3 worm cellular contexts compared by ENCODE assay signal in the genomic region with DNA sequence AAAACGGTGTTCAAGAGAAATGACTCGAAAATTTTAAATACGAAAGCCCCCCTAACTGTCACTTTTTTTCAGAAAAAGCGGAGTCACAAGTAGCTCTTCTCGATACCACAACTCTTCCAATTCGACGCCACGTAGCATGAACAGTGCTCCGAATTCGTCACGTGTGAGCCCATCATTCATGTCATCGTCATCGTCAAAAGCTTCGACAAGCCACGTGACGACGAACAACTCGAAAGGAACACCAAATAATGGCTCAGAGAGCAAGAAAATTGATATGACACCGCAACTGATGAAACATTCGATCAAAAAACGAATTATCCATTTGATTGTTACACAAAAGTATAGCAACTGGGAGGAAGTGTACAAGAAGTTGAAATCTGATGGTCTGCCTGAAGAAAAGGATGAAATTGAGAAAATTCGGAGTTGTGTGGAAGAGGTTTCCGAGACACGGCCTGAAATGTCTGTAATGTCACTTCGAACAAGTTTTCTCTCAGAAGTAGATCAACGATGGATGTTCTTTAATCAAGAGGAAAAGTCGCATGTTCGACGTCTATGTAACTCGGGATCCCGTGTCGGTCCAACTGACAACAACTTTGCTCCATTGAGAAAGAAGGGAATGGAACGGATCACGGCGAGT.
TF ChIP-seq lines count a peak whose summit lies in the region.

No protein-coding gene starts in this region.

TF ChIP-seq in whole organism, L2 larva, 48 proteins besides CTCF, POLR2A, EP300 and RAD21:
- TF ChIP-seq lin-39 (tag; optimal IDR thresholded peaks at IDR 0.05; lab: Kevin White, UChicago), result no peak
- TF ChIP-seq ama-1 (optimal IDR thresholded peaks at IDR 0.05; lab: Kevin White, UChicago), result peak; percentile 7

TF ChIP-seq in whole organism, L4 larva, 104 proteins besides CTCF, POLR2A, EP300 and RAD21:
- no peak for TF ChIP-seq daf-16 (GFP tag; optimal IDR thresholded peaks at IDR 0.05; lab: Kevin White, UChicago)
- TF ChIP-seq daf-16 (tag; optimal IDR thresholded peaks at IDR 0.05; lab: Kevin White, UChicago), result no peak
- TF ChIP-seq tag-97 (GFP tag; IDR thresholded peaks at IDR 0.05; lab: Robert Waterston, UW), result no peak
- TF ChIP-seq snpc-4 (tag; optimal IDR thresholded peaks at IDR 0.05; lab: Kevin White, UChicago), result no peak
- no peak for TF ChIP-seq dpl-1 (GFP tag; optimal IDR thresholded peaks at IDR 0.05; lab: Kevin White, UChicago)
- peak in 1 of 2 experiments; percentile 95 for TF ChIP-seq unc-62 (GFP tag; optimal IDR thresholded peaks at IDR 0.05 in 1 of 2; lab: Kevin White, UChicago)
- no peak for TF ChIP-seq unc-62 (tag; optimal IDR thresholded peaks at IDR 0.05; lab: Kevin White, UChicago)
- TF ChIP-seq zfp-3 (GFP tag; conservative IDR thresholded peaks at IDR 0.05; lab: Robert Waterston, UW), result 0 out of 2 replicates have a peak, but pooled peaks have one; percentile 15
- no peak for TF ChIP-seq set-16 (GFP tag; IDR thresholded peaks at IDR 0.05; lab: Robert Waterston, UW)
- TF ChIP-seq F26F4.8 (GFP tag; conservative IDR thresholded peaks at IDR 0.05; lab: Robert Waterston, UW), result no peak
- TF ChIP-seq dmd-6 (GFP tag; IDR thresholded peaks at IDR 0.05; lab: Robert Waterston, UW), result no peak
- TF ChIP-seq attf-4 (tag; optimal IDR thresholded peaks at IDR 0.05; lab: Kevin White, UChicago), result no peak
- TF ChIP-seq lin-1 (GFP tag; IDR thresholded peaks at IDR 0.05; lab: Robert Waterston, UW), result no peak
- TF ChIP-seq zip-2 (tag; optimal IDR thresholded peaks at IDR 0.05; lab: Kevin White, UChicago), result no peak
- TF ChIP-seq hmg-1.1 (GFP tag; IDR thresholded peaks at IDR 0.05; lab: Robert Waterston, UW), result no peak
- TF ChIP-seq cey-2 (tag; optimal IDR thresholded peaks at IDR 0.05; lab: Kevin White, UChicago; ENCODE audit: borderline replicate concordance, insufficient read depth), result no peak
- no peak for TF ChIP-seq nhr-102 (tag; optimal IDR thresholded peaks at IDR 0.05; lab: Kevin White, UChicago)
- TF ChIP-seq ama-1 (optimal IDR thresholded peaks at IDR 0.05; lab: Kevin White, UChicago), result peak; percentile 1
- no peak for TF ChIP-seq egl-27 (tag; optimal IDR thresholded peaks at IDR 0.05; lab: Kevin White, UChicago)
- no peak for TF ChIP-seq ztf-11 (tag; optimal IDR thresholded peaks at IDR 0.05; lab: Kevin White, UChicago)
- TF ChIP-seq arid-1 (GFP tag; conservative IDR thresholded peaks at IDR 0.05; lab: Robert Waterston, UW), result no peak
- no peak for TF ChIP-seq daf-19 (GFP tag; conservative IDR thresholded peaks at IDR 0.05; lab: Robert Waterston, UW)
- TF ChIP-seq pha-4 (GFP tag; IDR thresholded peaks at IDR 0.05; lab: Robert Waterston, UW), result no peak
- no peak for TF ChIP-seq pha-4 (tag; optimal IDR thresholded peaks at IDR 0.05; lab: Kevin White, UChicago)
- peak; percentile 2 for TF ChIP-seq aha-1 (tag; lab: Kevin White, UChicago)
- TF ChIP-seq gei-8 (GFP tag; optimal IDR thresholded peaks at IDR 0.05; lab: Kevin White, UChicago), result no peak
- no peak for TF ChIP-seq T26A8.4 (GFP tag; IDR thresholded peaks at IDR 0.05; lab: Robert Waterston, UW)
- no peak for TF ChIP-seq F37D6.2 (tag; optimal IDR thresholded peaks at IDR 0.05; lab: Kevin White, UChicago)
- TF ChIP-seq hif-1 (tag; optimal IDR thresholded peaks at IDR 0.05; lab: Kevin White, UChicago), result peak in 1 of 2 experiments; percentile 5
- TF ChIP-seq aly-2 (tag; optimal IDR thresholded peaks at IDR 0.05; lab: Kevin White, UChicago), result no peak
- no peak for TF ChIP-seq R02D3.7 (tag; optimal IDR thresholded peaks at IDR 0.05; lab: Kevin White, UChicago)
- no peak for TF ChIP-seq nhr-25 (tag; optimal IDR thresholded peaks at IDR 0.05; lab: Kevin White, UChicago; ENCODE audit: borderline replicate concordance, insufficient read depth)
- TF ChIP-seq madf-5 (GFP tag; IDR thresholded peaks at IDR 0.05; lab: Robert Waterston, UW), result no peak

TF ChIP-seq in whole organism, late embryonic, 69 proteins besides CTCF, POLR2A, EP300 and RAD21:
- TF ChIP-seq syd-9 (tag; optimal IDR thresholded peaks at IDR 0.05; lab: Kevin White, UChicago) (no peak), ref-2 (tag; optimal IDR thresholded peaks at IDR 0.05; lab: Kevin White, UChicago) (peak; percentile 0), F13H6.1 (tag; optimal IDR thresholded peaks at IDR 0.05; lab: Kevin White, UChicago) (no peak)
